Fruit fly (Drosophila melanogaster) whole organism, embryonic: ENCODE data around the gene pigs.

Experiments
- BtbVII ChIP-seq: fragments of 200-800 bp; sonication (Bioruptor generic); optimal IDR thresholded peaks from 3 replicates; lab custom pipeline; 2017; ENCODE audit warnings: missing biosample characterization, mild to moderate bottlenecking, missing genetic modification characterization
- CG1024 ChIP-seq: fragments of 200-800 bp; sonication (Bioruptor generic); IDR thresholded peaks from 2 replicates; pipeline ENCODE4 v1.3.6; 2022; ENCODE audit warnings: missing biosample characterization, missing genetic modification characterization
- CG10366 ChIP-seq: fragments of 200-800 bp; sonication (Bioruptor generic); IDR thresholded peaks from 2 replicates; pipeline ENCODE4 v1.3.6; 2022; ENCODE audit warnings: missing biosample characterization, missing genetic modification characterization
- CG11247 ChIP-seq: fragments of 200-800 bp; sonication (Bioruptor generic); IDR thresholded peaks from 2 replicates; pipeline ENCODE4 v1.3.6; 2022; ENCODE audit warnings: missing biosample characterization, missing genetic modification characterization
- CG12659 ChIP-seq: fragments of 200-800 bp; sonication (Bioruptor generic); optimal IDR thresholded peaks from 3 replicates; lab custom pipeline; 2017; ENCODE audit warnings: mild to moderate bottlenecking, missing biosample characterization, missing genetic modification reagents, missing genetic modification characterization
- CG15479 ChIP-seq: fragments of 200-800 bp; sonication (Bioruptor generic); optimal IDR thresholded peaks from 3 replicates; lab custom pipeline; 2019; ENCODE audit warnings: missing biosample characterization, mild to moderate bottlenecking, missing genetic modification characterization, moderate library complexity
- CG17361 ChIP-seq: fragments of 200-800 bp; sonication (Bioruptor generic); IDR thresholded peaks from 3 replicates; pipeline ENCODE4 v1.3.6; 2022; ENCODE audit warnings: missing biosample characterization, missing genetic modification characterization
- CG18011 ChIP-seq: fragments of 200-800 bp; sonication (Bioruptor generic); optimal IDR thresholded peaks from 2 replicates; lab custom pipeline; 2017; ENCODE audit warnings: missing biosample characterization, missing genetic modification characterization, mild to moderate bottlenecking, moderate library complexity, missing genotype
- CG2116 ChIP-seq: fragments of 200-800 bp; sonication (Bioruptor generic); optimal IDR thresholded peaks from 3 replicates; lab custom pipeline; 2018; ENCODE audit warnings: missing biosample characterization, mild to moderate bottlenecking, missing genetic modification characterization
- CG2199 ChIP-seq: fragments of 200-800 bp; sonication (Bioruptor generic); IDR thresholded peaks from 3 replicates; pipeline ENCODE4 v1.3.6; 2022; ENCODE audit warnings: missing biosample characterization, missing genetic modification characterization
- CG30403 ChIP-seq: fragments of 200-800 bp; sonication (Bioruptor generic); optimal IDR thresholded peaks from 3 replicates; lab custom pipeline; 2016; ENCODE audit warnings: missing biosample characterization, missing genetic modification characterization
- CG3065 ChIP-seq: fragments of 200-800 bp; sonication (Bioruptor generic); optimal IDR thresholded peaks from 2 replicates; lab custom pipeline; 2016; ENCODE audit warnings: missing biosample characterization, missing genetic modification characterization
- CG32772 ChIP-seq: fragments of 200-800 bp; sonication (Bioruptor generic); IDR thresholded peaks from 2 replicates; pipeline ENCODE4 v1.3.6; 2022; ENCODE audit warnings: missing biosample characterization, missing genetic modification characterization
- CG3281 ChIP-seq: fragments of 200-800 bp; sonication (Bioruptor generic); optimal IDR thresholded peaks from 3 replicates; lab custom pipeline; 2017; ENCODE audit warnings: missing biosample characterization, mild to moderate bottlenecking, missing genetic modification characterization
- CG4820 ChIP-seq: fragments of 200-800 bp; sonication (Bioruptor generic); optimal IDR thresholded peaks from 3 replicates; lab custom pipeline; 2016; ENCODE audit warnings: missing biosample characterization, missing genetic modification characterization
- CG5180 ChIP-seq: fragments of 200-800 bp; sonication (Bioruptor generic); optimal IDR thresholded peaks from 3 replicates; lab custom pipeline; 2017; ENCODE audit warnings: missing biosample characterization, missing genetic modification characterization, mild to moderate bottlenecking, moderate library complexity, missing genetic modification reagents
- CG6272 ChIP-seq: fragments of 200-800 bp; sonication (Bioruptor generic); IDR thresholded peaks from 2 replicates; pipeline ENCODE4 v1.3.6; 2022; ENCODE audit warnings: missing biosample characterization, missing genetic modification characterization
- Dip2 ChIP-seq: fragments of 200-800 bp; sonication (Bioruptor generic); IDR thresholded peaks from 2 replicates; pipeline ENCODE4 v1.3.6; 2022; ENCODE audit warnings: missing biosample characterization, missing genetic modification characterization
- Dref ChIP-seq: fragments of 200-800 bp; sonication (Bioruptor generic); IDR thresholded peaks from 2 replicates; pipeline ENCODE4 v1.3.6; 2022; ENCODE audit warnings: missing biosample characterization, missing genetic modification characterization
- ERR ChIP-seq: fragments of 200-800 bp; sonication (Bioruptor generic); optimal IDR thresholded peaks from 2 replicates; lab custom pipeline; 2016; ENCODE audit warnings: missing biosample characterization, missing genetic modification characterization
- Ets65A ChIP-seq: fragments of 200-800 bp; sonication (Bioruptor generic); peaks from one replicate; lab custom pipeline; 2016; ENCODE audit warnings: missing biosample characterization, missing genetic modification characterization
- Ets97D ChIP-seq: fragments of 200-800 bp; sonication (Bioruptor generic); optimal IDR thresholded peaks from 3 replicates; lab custom pipeline; 2016; ENCODE audit warnings: missing biosample characterization, missing genetic modification characterization
- H2.0 ChIP-seq: fragments of 200-800 bp; sonication (Bioruptor generic); IDR thresholded peaks from 2 replicates; pipeline ENCODE4 v1.3.6; 2022; ENCODE audit warnings: missing biosample characterization, missing genetic modification characterization
- Hr51 ChIP-seq, 2 experiments: fragments of 200-800 bp; sonication (Bioruptor generic); optimal IDR thresholded peaks; 2 replicates in 1 of 2; 3 replicates in 1 of 2; lab custom pipeline; 2016 to 2018; ENCODE audit warnings: missing biosample characterization in 2 of 2, missing genetic modification characterization in 2 of 2, mild to moderate bottlenecking in 1 of 2, moderate library complexity in 1 of 2
- PHDP ChIP-seq: fragments of 200-800 bp; sonication (Bioruptor generic); optimal IDR thresholded peaks from 3 replicates; lab custom pipeline; 2018; ENCODE audit warnings: missing biosample characterization, mild to moderate bottlenecking, missing genetic modification characterization, moderate library complexity
- Trl ChIP-seq, 3 experiments: fragments of >200 bp in 2 of 3; fragments of 200-800 bp in 1 of 3; sonication (Bioruptor generic) in 1 of 3; optimal IDR thresholded peaks; 2 replicates in 1 of 3; 3 replicates in 2 of 3; lab custom pipeline; 2016 to 2017; ENCODE audit warnings: missing biosample characterization in 1 of 3, missing genetic modification characterization in 1 of 3
- ac ChIP-seq: fragments of 200-800 bp; sonication (Bioruptor generic); optimal IDR thresholded peaks from 3 replicates; lab custom pipeline; 2017; ENCODE audit warnings: missing biosample characterization, mild to moderate bottlenecking, missing genetic modification characterization
- ato ChIP-seq: fragments of 200-800 bp; sonication (Bioruptor generic); IDR thresholded peaks from 2 replicates; pipeline ENCODE4 v1.3.6; 2022; ENCODE audit warnings: missing biosample characterization, missing genetic modification characterization; ENCODE audit not compliant: partially characterized antibody
- az2 ChIP-seq: fragments of 200-800 bp; sonication (Bioruptor generic); optimal IDR thresholded peaks from 3 replicates; lab custom pipeline; 2016; ENCODE audit warnings: missing biosample characterization, missing genetic modification characterization
- chn ChIP-seq: fragments of 200-800 bp; sonication (Bioruptor generic); optimal IDR thresholded peaks from 2 replicates; lab custom pipeline; 2016; ENCODE audit warnings: missing biosample characterization, missing genetic modification characterization
- crc ChIP-seq: fragments of 200-800 bp; sonication (Bioruptor generic); optimal IDR thresholded peaks from 2 replicates; lab custom pipeline; 2016; ENCODE audit warnings: missing biosample characterization, missing genetic modification characterization
- en ChIP-seq: fragments of 200-800 bp; sonication (Bioruptor generic); optimal IDR thresholded peaks from 2 replicates; lab custom pipeline; 2016; ENCODE audit warnings: missing biosample characterization, missing genetic modification characterization
- ewg ChIP-seq: fragments of 200-800 bp; sonication (Bioruptor generic); optimal IDR thresholded peaks from 3 replicates; lab custom pipeline; 2017; ENCODE audit warnings: mild to moderate bottlenecking, missing biosample characterization, missing genetic modification reagents, missing genetic modification characterization
- exex ChIP-seq: fragments of 200-800 bp; sonication (Bioruptor generic); optimal IDR thresholded peaks from 4 replicates; lab custom pipeline; 2018; ENCODE audit warnings: missing biosample characterization, mild to moderate bottlenecking, missing genetic modification characterization, moderate library complexity
- gcm ChIP-seq: fragments of 200-800 bp; sonication (Bioruptor generic); optimal IDR thresholded peaks from 2 replicates; lab custom pipeline; 2019; ENCODE audit warnings: missing biosample characterization, mild to moderate bottlenecking, missing genetic modification characterization, moderate library complexity
- grn ChIP-seq: fragments of 200-800 bp; sonication (Bioruptor generic); optimal IDR thresholded peaks from 3 replicates; lab custom pipeline; 2017; ENCODE audit warnings: missing biosample characterization, missing genetic modification characterization
- h ChIP-seq: fragments of >200 bp; optimal IDR thresholded peaks from 2 replicates; lab custom pipeline; 2017
- insv ChIP-seq, 2 experiments: fragments of 200-800 bp; sonication (Bioruptor generic); optimal IDR thresholded peaks; 3 replicates each; lab custom pipeline; 2016 to 2018; ENCODE audit warnings: missing biosample characterization in 2 of 2, missing genetic modification characterization in 2 of 2
- nom ChIP-seq: fragments of 200-800 bp; sonication (Bioruptor generic); optimal IDR thresholded peaks from 2 replicates; lab custom pipeline; 2017; ENCODE audit warnings: missing biosample characterization, missing genetic modification characterization, mild to moderate bottlenecking, moderate library complexity, missing genetic modification reagents
- odd ChIP-seq: fragments of 200-800 bp; sonication (Bioruptor generic); optimal IDR thresholded peaks from 2 replicates; lab custom pipeline; 2017; ENCODE audit warnings: missing biosample characterization, mild to moderate bottlenecking, missing genetic modification characterization
- sima ChIP-seq: fragments of 200-800 bp; sonication (Bioruptor generic); optimal IDR thresholded peaks from 2 replicates; lab custom pipeline; 2016; ENCODE audit warnings: missing biosample characterization, missing genetic modification characterization
- slou ChIP-seq: fragments of 200-800 bp; sonication (Bioruptor generic); optimal IDR thresholded peaks from 3 replicates; lab custom pipeline; 2016; ENCODE audit warnings: missing biosample characterization, missing genetic modification characterization
- sr ChIP-seq: fragments of 200-800 bp; sonication (Bioruptor generic); IDR thresholded peaks from 3 replicates; pipeline ENCODE4 v1.3.6; 2022; ENCODE audit warnings: missing biosample characterization, missing genetic modification characterization
- twi ChIP-seq: fragments of 200-800 bp; optimal IDR thresholded peaks from 2 replicates; lab custom pipeline; 2019; ENCODE audit warnings: missing biosample characterization, mild to moderate bottlenecking, missing genetic modification characterization, moderate library complexity
- unpg ChIP-seq: fragments of 200-800 bp; sonication (Bioruptor generic); optimal IDR thresholded peaks from 3 replicates; lab custom pipeline; 2018; ENCODE audit warnings: missing biosample characterization, mild to moderate bottlenecking, missing genetic modification characterization, moderate library complexity
- usp ChIP-seq: fragments of >200 bp; optimal IDR thresholded peaks from 2 replicates; lab custom pipeline; 2017; ENCODE audit warnings: missing biosample characterization, missing genetic modification characterization
- vnd ChIP-seq: fragments of 200-800 bp; sonication (Bioruptor generic); IDR thresholded peaks from 3 replicates; pipeline ENCODE4 v1.3.6; 2022; ENCODE audit warnings: missing biosample characterization, missing genetic modification characterization; ENCODE audit not compliant: partially characterized antibody
- wor ChIP-seq: fragments of 200-800 bp; sonication (Bioruptor generic); IDR thresholded peaks from 2 replicates; pipeline ENCODE4 v1.3.6; 2022; ENCODE audit warnings: missing biosample characterization, missing genetic modification characterization
- zen2 ChIP-seq: fragments of 200-800 bp; sonication (Bioruptor generic); IDR thresholded peaks from 3 replicates; pipeline ENCODE4 v1.3.6; 2022; ENCODE audit warnings: missing biosample characterization, missing genetic modification characterization; ENCODE audit not compliant: partially characterized antibody
- zfh1 ChIP-seq: fragments of 200-800 bp; sonication (Bioruptor generic); IDR thresholded peaks from 3 replicates; pipeline ENCODE4 v1.3.6; 2022; ENCODE audit warnings: missing biosample characterization, missing genetic modification characterization
- zfh2 ChIP-seq: fragments of 200-800 bp; sonication (Bioruptor generic); optimal IDR thresholded peaks from 2 replicates; lab custom pipeline; 2016; ENCODE audit warnings: missing biosample characterization, missing genetic modification characterization

The pigs gene

DNA sequence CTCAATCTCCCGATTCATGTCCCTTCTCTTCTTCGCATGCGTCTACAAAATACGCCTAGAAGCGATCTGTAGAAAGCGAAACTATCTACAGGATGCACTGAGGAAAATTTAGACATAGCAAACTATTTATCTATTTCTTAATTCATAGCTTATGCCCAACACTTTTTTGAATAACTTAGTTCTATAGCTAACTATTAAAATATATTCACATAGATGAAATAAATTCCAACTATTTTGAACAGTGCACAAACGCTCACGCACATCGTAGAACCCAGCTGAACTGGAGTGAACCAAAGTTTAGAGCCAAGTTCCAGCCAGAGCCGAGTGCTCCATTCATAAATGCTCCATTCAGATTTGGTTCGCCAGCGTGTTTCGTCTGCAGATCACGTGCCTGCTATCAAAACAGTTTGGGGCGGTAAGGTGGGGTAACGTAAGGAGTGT is 21.7 kb downstream of the pigs start (continued):
- no peak for TF ChIP-seq exex (tag; lab: Kevin White, UChicago)
- peak; percentile 47 for TF ChIP-seq CG30403
- TF ChIP-seq H2.0, result 0 out of 2 replicates have a peak, but pooled peaks have one; percentile 28
- TF ChIP-seq CG4820, result peak; percentile 9
- no peak; the same call in 1 of the 2 replicates for TF ChIP-seq CG6272
- TF ChIP-seq nom (GFP tag; lab: Kevin White, UChicago), result peak; percentile 28
- no peak for TF ChIP-seq vnd (GFP tag; lab: Robert Waterston, UW)
- TF ChIP-seq az2 (GFP tag; lab: Kevin White, UChicago), result peak; percentile 9
- no peak for TF ChIP-seq usp (GFP tag; lab: Kevin White, UChicago)
- no peak for TF ChIP-seq insv (GFP tag; optimal IDR thresholded peaks at IDR 0.05; lab: Kevin White, UChicago)
- peak; percentile 15 for TF ChIP-seq CG3281 (GFP tag; lab: Kevin White, UChicago)
- no peak for TF ChIP-seq en
- TF ChIP-seq ac, result no peak
- no peak for TF ChIP-seq gcm
- no peak for TF ChIP-seq grn (GFP tag; lab: Kevin White, UChicago)
- no peak for TF ChIP-seq sr (GFP tag; lab: Robert Waterston, UW)
- TF ChIP-seq PHDP (tag; lab: Kevin White, UChicago), result peak; percentile 26
- TF ChIP-seq CG2199 (GFP tag; lab: Robert Waterston, UW), result no peak
- peak; percentile 28 for TF ChIP-seq Ets65A (GFP tag; lab: Kevin White, UChicago)
- TF ChIP-seq zfh2 (GFP tag; lab: Kevin White, UChicago), result no peak
- TF ChIP-seq ato (GFP tag; lab: Robert Waterston, UW), result no peak
- peak; percentile 12 for TF ChIP-seq ERR (GFP tag; lab: Kevin White, UChicago)
- no peak for TF ChIP-seq Dref (GFP tag; lab: Robert Waterston, UW)
- no peak for TF ChIP-seq crc (GFP tag; lab: Kevin White, UChicago)
- peak; percentile 59 for TF ChIP-seq zfh1 (GFP tag; lab: Robert Waterston, UW)
- TF ChIP-seq CG1024 (GFP tag; lab: Robert Waterston, UW), result peak; percentile 46
- TF ChIP-seq CG5180 (GFP tag; lab: Kevin White, UChicago), result no peak
- TF ChIP-seq twi, result no peak
- peak; percentile 45 for TF ChIP-seq CG32772
- TF ChIP-seq chn (GFP tag; lab: Kevin White, UChicago), result peak; percentile 35
- TF ChIP-seq CG10366, result peak; percentile 53
- no peak for TF ChIP-seq CG15479
- no peak for TF ChIP-seq Ets97D
- TF ChIP-seq wor (GFP tag; lab: Robert Waterston, UW), result no peak
- no peak for TF ChIP-seq slou (GFP tag; lab: Kevin White, UChicago)
- TF ChIP-seq CG2116, result no peak
- peak; percentile 40; the same call in 1 of the 3 replicates for TF ChIP-seq CG17361 (GFP tag; lab: Robert Waterston, UW)
- TF ChIP-seq CG3065 (GFP tag; lab: Kevin White, UChicago), result no peak
- TF ChIP-seq CG12659 (GFP tag; lab: Kevin White, UChicago), result peak; percentile 31
- peak in 1 of 2 experiments; percentile 9 for TF ChIP-seq Hr51 (GFP tag; optimal IDR thresholded peaks at IDR 0.05; lab: Kevin White, UChicago)
- TF ChIP-seq CG11247 (GFP tag; lab: Robert Waterston, UW), result 0 out of 2 replicates have a peak, but pooled peaks have one; percentile 19
- TF ChIP-seq ewg, result no peak
- no peak for TF ChIP-seq h (lab: Kevin White, UChicago)
- TF ChIP-seq sima, result no peak
- TF ChIP-seq Trl (optimal IDR thresholded peaks at IDR 0.05; lab: Kevin White, UChicago), result no peak
- peak; percentile 17 for TF ChIP-seq Trl (GFP tag; optimal IDR thresholded peaks at IDR 0.05; lab: Kevin White, UChicago)
- TF ChIP-seq CG18011 (GFP tag; lab: Kevin White, UChicago), result no peak
- TF ChIP-seq BtbVII (GFP tag; lab: Kevin White, UChicago), result no peak
- TF ChIP-seq odd (GFP tag; lab: Kevin White, UChicago), result no peak
- peak; percentile 42 for TF ChIP-seq unpg (GFP tag; lab: Kevin White, UChicago)
- TF ChIP-seq Dip2, result no peak
- TF ChIP-seq zen2 (GFP tag; lab: Robert Waterston, UW), result no peak
